Worm (Caenorhabditis elegans): Measurements from ENCODE around the gene C33H5.13.
A peak's percentile ranks its signal among the peaks of the same experiment; 100 is the strongest.

C33H5.13 gene

ce11 chrIV:7836491-7836890 is 44.4 kb upstream of the C33H5.13 start:
- TF ChIP-seq efl-1 (GFP tag; optimal IDR thresholded peaks at IDR 0.05), result no peak
- TF ChIP-seq dox-1 (GFP tag; IDR thresholded peaks at IDR 0.05), result no peak
- TF ChIP-seq die-1 (tag; optimal IDR thresholded peaks at IDR 0.05), result no peak
- no peak for TF ChIP-seq ceh-79 (tag; optimal IDR thresholded peaks at IDR 0.05)
- TF ChIP-seq C06A6.2 (GFP tag; conservative IDR thresholded peaks at IDR 0.05), result no peak
- TF ChIP-seq hlh-12 (tag; optimal IDR thresholded peaks at IDR 0.05), result no peak
- no peak for TF ChIP-seq F23B12.7 (tag; optimal IDR thresholded peaks at IDR 0.05; ENCODE audit: insufficient read depth)
- TF ChIP-seq hrde-1 (tag; optimal IDR thresholded peaks at IDR 0.05; ENCODE audit: borderline replicate concordance), result no peak
- no peak for TF ChIP-seq tlf-1 (GFP tag; optimal IDR thresholded peaks at IDR 0.05)
- TF ChIP-seq mcd-1 (GFP tag; IDR thresholded peaks at IDR 0.05), result no peak
- TF ChIP-seq B0019.2 (GFP tag; conservative IDR thresholded peaks at IDR 0.05), result no peak
- no peak for TF ChIP-seq Y56A3A.18 (GFP tag; IDR thresholded peaks at IDR 0.05)
- no peak for TF ChIP-seq ZK185.1 (tag; optimal IDR thresholded peaks at IDR 0.05; ENCODE audit: poor library complexity, severe bottlenecking)
- TF ChIP-seq aptf-3 (GFP tag; IDR thresholded peaks at IDR 0.05), result no peak
- TF ChIP-seq hlh-26 (GFP tag; conservative IDR thresholded peaks at IDR 0.05), result no peak
- no peak for TF ChIP-seq fkh-3 (tag; optimal IDR thresholded peaks at IDR 0.05)
- TF ChIP-seq atf-7 (tag; optimal IDR thresholded peaks at IDR 0.05), result no peak
- TF ChIP-seq hmg-20 (GFP tag; IDR thresholded peaks at IDR 0.05), result no peak

ce11 chrIV:7836030-7836429 is 44.0 kb upstream of the C33H5.13 start:
- TF ChIP-seq egl-18 (GFP tag; IDR thresholded peaks at IDR 0.05), result no peak
- TF ChIP-seq F52B5.7 (tag; optimal IDR thresholded peaks at IDR 0.05), result no peak

ce11 chrIV:7834625-7835228 is 42.7 kb upstream of the C33H5.13 start, which contains the start of gene erp-44.2:
TSS of gene erp-44.2 (minus strand) at chrIV:7834675.
- TF ChIP-seq C06A6.2 (GFP tag; conservative IDR thresholded peaks at IDR 0.05) (no peak), F57A8.1 (GFP tag; optimal IDR thresholded peaks at IDR 0.05) (no peak), cebp-1 (GFP tag; IDR thresholded peaks at IDR 0.05) (no peak), cebp-1 (tag; optimal IDR thresholded peaks at IDR 0.05) (no peak), C17E4.6 (GFP tag; IDR thresholded peaks at IDR 0.05) (no peak), nfya-1 (tag; optimal IDR thresholded peaks at IDR 0.05; ENCODE audit: borderline replicate concordance, insufficient read depth) (no peak)

- TF ChIP-seq nhr-80 (tag; optimal IDR thresholded peaks at IDR 0.05), result peak; percentile 79
- TF ChIP-seq mcd-1 (GFP tag; IDR thresholded peaks at IDR 0.05), result 0 out of 2 replicates have a peak, but pooled peaks have one; percentile 20
- no peak for TF ChIP-seq F55B11.4 (tag; optimal IDR thresholded peaks at IDR 0.05; ENCODE audit: borderline replicate concordance, insufficient read depth)
- TF ChIP-seq cebp-1 (GFP tag; IDR thresholded peaks at IDR 0.05), result peak; percentile 22; the same call in 1 of the 2 replicates
- TF ChIP-seq cebp-1 (tag; optimal IDR thresholded peaks at IDR 0.05), result peak; percentile 79
- no peak for TF ChIP-seq dpff-1 (tag; optimal IDR thresholded peaks at IDR 0.05)
- TF ChIP-seq madf-3 (GFP tag; IDR thresholded peaks at IDR 0.05), result no peak
- no peak for TF ChIP-seq ceh-27 (GFP tag; optimal IDR thresholded peaks at IDR 0.05)
- TF ChIP-seq let-607 (tag; optimal IDR thresholded peaks at IDR 0.05), result peak in 1 of 2 experiments; percentile 4
- TF ChIP-seq nfyb-1 (GFP tag; IDR thresholded peaks at IDR 0.05), result 0 out of 2 replicates have a peak, but pooled peaks have one; percentile 20
- TF ChIP-seq hlh-12 (tag; optimal IDR thresholded peaks at IDR 0.05), result no peak
- TF ChIP-seq ztf-3 (GFP tag; optimal IDR thresholded peaks at IDR 0.05), result no peak
- no peak for TF ChIP-seq snpc-1.3 (tag; optimal IDR thresholded peaks at IDR 0.05; ENCODE audit: insufficient read depth)
- no peak for TF ChIP-seq pha-4 (tag; optimal IDR thresholded peaks at IDR 0.05)
- TF ChIP-seq attf-5 (GFP tag; optimal IDR thresholded peaks at IDR 0.05), result peak; percentile 19
- no peak for TF ChIP-seq tbx-9 (tag; optimal IDR thresholded peaks at IDR 0.05; ENCODE audit: borderline replicate concordance)
- no peak for TF ChIP-seq ama-1 (optimal IDR thresholded peaks at IDR 0.05)
- TF ChIP-seq ama-1 (GFP tag; optimal IDR thresholded peaks at IDR 0.05), result no peak
Measured at ce11 chrIV:7830151-7830550, 38.1 kb upstream of the C33H5.13 start, which contains the start of gene mvb-12. TSS of gene mvb-12 (plus strand) at chrIV:7830525.
